Worm (Caenorhabditis elegans) whole organism, late embryonic: Measurements from ENCODE around the gene ZK1307.9.

ENCODE experiments used
- F13H6.1 ChIP-seq: sonication (generic microtip); optimal IDR thresholded peaks from 2 replicates; lab custom pipeline; 2016; ENCODE audit warnings: missing genetic modification characterization, missing compliant biosample characterization
- ceh-48 ChIP-seq: sonication (generic microtip); optimal IDR thresholded peaks from 2 replicates; lab custom pipeline; 2016; ENCODE audit warnings: missing genetic modification characterization, inconsistent platforms, missing compliant biosample characterization
- fkh-6 ChIP-seq: sonication (generic microtip); optimal IDR thresholded peaks from 2 replicates; lab custom pipeline; 2016; ENCODE audit warnings: missing genetic modification characterization, missing compliant biosample characterization
- pag-3 ChIP-seq: sonication (generic microtip); optimal IDR thresholded peaks from 2 replicates; lab custom pipeline; 2016; ENCODE audit warnings: missing compliant biosample characterization, missing genetic modification characterization, borderline replicate concordance
- pax-1 ChIP-seq: fragments of 150-350 bp; optimal IDR thresholded peaks from 2 replicates; lab custom pipeline; 2014; ENCODE audit warnings: missing biosample characterization, missing genetic modification characterization

DNA sequence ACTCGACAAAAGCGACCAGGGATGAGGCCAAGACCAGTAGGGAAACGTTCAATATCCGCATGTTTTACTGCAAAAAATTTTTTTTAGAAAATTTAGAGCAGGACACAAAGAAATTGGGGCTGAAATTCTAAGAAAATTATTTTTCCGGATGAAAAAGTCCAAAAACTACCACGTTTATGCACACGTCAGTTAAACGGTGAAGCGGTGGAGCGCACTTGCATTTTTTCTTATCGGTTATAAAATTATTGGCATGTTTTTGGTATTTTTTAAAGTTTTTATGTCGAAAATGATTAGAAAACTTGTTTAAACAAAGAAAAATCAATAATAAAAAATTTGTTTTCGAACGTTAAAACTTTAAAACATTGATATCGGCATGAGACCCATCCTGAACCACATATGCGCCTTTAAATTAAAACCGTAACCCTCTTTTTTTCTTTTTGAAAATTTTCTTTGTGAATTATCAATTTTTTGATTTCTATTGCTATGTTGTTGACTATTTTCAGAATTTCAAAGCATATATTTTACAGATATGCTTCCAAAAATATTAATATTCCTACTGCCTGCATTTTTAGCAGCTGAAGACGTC is 25.1 kb upstream of the ZK1307.9 start, which contains the start of the genes dnj-20 and ZK1307.8:
- TF ChIP-seq pax-1 (tag; lab: Kevin White, UChicago) (no peak), fkh-6 (tag; lab: Kevin White, UChicago) (no peak), pag-3 (no peak), ceh-48 (no peak), F13H6.1 (no peak)
